Worm (Caenorhabditis elegans): ENCODE results near the gene F45D3.2.

The F45D3.2 gene

ce11 chrV:12506185-12506584, 34.7 kb upstream of the F45D3.2 start, which contains the start of gene nlp-46:
nlp-46 (minus strand) TSS chrV:12506285.
- TF ChIP-seq unc-55 (GFP tag; optimal IDR thresholded peaks at IDR 0.05), result no peak
- no peak for TF ChIP-seq elt-3 (tag; optimal IDR thresholded peaks at IDR 0.05)
- TF ChIP-seq crh-2 (tag; optimal IDR thresholded peaks at IDR 0.05), result no peak
- no peak for TF ChIP-seq ZK546.5 (tag; optimal IDR thresholded peaks at IDR 0.05)
- no peak for TF ChIP-seq ceh-16 (tag; optimal IDR thresholded peaks at IDR 0.05)
- TF ChIP-seq blmp-1 (tag; optimal IDR thresholded peaks at IDR 0.05; ENCODE audit: insufficient read depth), result no peak
- TF ChIP-seq aly-2 (tag; optimal IDR thresholded peaks at IDR 0.05), result no peak
- TF ChIP-seq nhr-25 (tag; optimal IDR thresholded peaks at IDR 0.05), result no peak
- TF ChIP-seq ztf-4 (tag; optimal IDR thresholded peaks at IDR 0.05), result no peak
- no peak for TF ChIP-seq peb-1 (tag; optimal IDR thresholded peaks at IDR 0.05)
- no peak for TF ChIP-seq nhr-12 (tag; optimal IDR thresholded peaks at IDR 0.05)
- TF ChIP-seq nhr-11 (tag; optimal IDR thresholded peaks at IDR 0.05), result no peak
- no peak for TF ChIP-seq lin-13 (GFP tag; optimal IDR thresholded peaks at IDR 0.05)
- TF ChIP-seq ama-1 (optimal IDR thresholded peaks at IDR 0.05), result no peak
- TF ChIP-seq mbf-1 (tag; optimal IDR thresholded peaks at IDR 0.05), result no peak
- no peak for TF ChIP-seq lsy-2 (tag; optimal IDR thresholded peaks at IDR 0.05)

ce11 chrV:12509922-12510582, 30.8 kb upstream of the F45D3.2 start:
- TF ChIP-seq Y55F3AM.14 (GFP tag; optimal IDR thresholded peaks at IDR 0.05), result peak; percentile 12

ce11 chrV:12511946-12512345, 28.9 kb upstream of the F45D3.2 start:
- TF ChIP-seq mbf-1 (tag; optimal IDR thresholded peaks at IDR 0.05) (no peak), fos-1 (tag; optimal IDR thresholded peaks at IDR 0.05) (peak; percentile 9), sma-3 (GFP tag; optimal IDR thresholded peaks at IDR 0.05) (no peak), lsy-2 (tag; optimal IDR thresholded peaks at IDR 0.05) (no peak), R02D3.7 (tag; optimal IDR thresholded peaks at IDR 0.05) (no peak), sma-9 (GFP tag; optimal IDR thresholded peaks at IDR 0.05) (peak; percentile 56), sma-9 (tag; optimal IDR thresholded peaks at IDR 0.05) (no peak), crh-2 (tag; optimal IDR thresholded peaks at IDR 0.05) (no peak), elt-1 (tag; optimal IDR thresholded peaks at IDR 0.05) (no peak), blmp-1 (tag; optimal IDR thresholded peaks at IDR 0.05; ENCODE audit: insufficient read depth) (no peak)

DNA sequence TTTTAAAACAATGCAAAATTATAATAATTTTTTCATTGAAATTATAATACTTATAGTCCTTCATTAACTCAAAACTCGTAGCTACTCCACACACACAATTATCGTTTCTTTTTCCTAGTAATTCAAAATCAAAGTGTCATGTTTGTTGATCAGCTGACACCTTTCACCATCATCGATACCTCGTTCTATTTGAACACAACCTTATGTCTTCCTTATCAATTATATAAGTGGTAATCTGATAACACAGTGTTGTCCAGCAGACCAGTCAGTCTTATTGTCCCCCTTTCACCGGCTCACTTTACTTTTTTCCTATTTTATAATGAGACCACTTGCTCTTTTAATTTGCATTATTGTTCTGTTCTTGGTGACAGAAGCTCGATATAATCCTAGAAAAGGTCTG, 28.1 kb upstream of the F45D3.2 start, which contains the start of the genes T28H10.2 and lgmn-1:
TSS of gene T28H10.2 (minus strand) at position 177 of the 400 bp plus-strand sequence.
TSS of gene lgmn-1 (plus strand) at position 284 of the 400 bp plus-strand sequence.
- TF ChIP-seq sma-9 (GFP tag; optimal IDR thresholded peaks at IDR 0.05) (peak; percentile 53), sma-9 (tag; optimal IDR thresholded peaks at IDR 0.05) (no peak), nhr-237 (tag; optimal IDR thresholded peaks at IDR 0.05) (no peak), gmeb-1 (tag; optimal IDR thresholded peaks at IDR 0.05) (peak; percentile 52), R02D3.7 (tag; optimal IDR thresholded peaks at IDR 0.05) (no peak), fos-1 (tag; optimal IDR thresholded peaks at IDR 0.05) (peak; percentile 69), ceh-16 (tag; optimal IDR thresholded peaks at IDR 0.05) (no peak), nhr-129 (tag; optimal IDR thresholded peaks at IDR 0.05) (peak; percentile 14), skn-1 (tag; optimal IDR thresholded peaks at IDR 0.05) (peak; percentile 46), nhr-21 (tag; optimal IDR thresholded peaks at IDR 0.05) (no peak), crh-2 (tag; optimal IDR thresholded peaks at IDR 0.05) (peak; percentile 23)

DNA sequence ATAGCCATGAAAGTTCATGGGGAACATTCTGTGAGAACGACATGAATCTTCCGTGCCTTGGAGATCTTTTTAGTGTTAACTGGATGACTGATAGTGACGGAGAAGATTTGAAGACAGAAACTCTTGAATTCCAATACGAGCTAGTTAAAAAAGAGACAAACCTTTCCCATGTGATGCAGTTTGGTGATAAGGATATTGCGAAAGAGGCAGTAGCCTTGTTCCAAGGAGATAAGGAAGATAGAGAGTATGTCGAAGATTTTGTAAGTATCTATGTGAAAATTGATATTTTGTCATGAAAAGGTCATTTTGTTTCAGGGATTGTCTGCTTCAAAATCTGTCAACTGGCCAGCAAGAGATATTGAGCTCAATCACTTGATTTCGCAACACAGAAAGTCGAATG, 26.9 kb upstream of the F45D3.2 start:
- peak; percentile 12 for TF ChIP-seq F13H6.1 (tag; optimal IDR thresholded peaks at IDR 0.05)
- TF ChIP-seq fos-1 (tag; optimal IDR thresholded peaks at IDR 0.05), result peak; percentile 2
- TF ChIP-seq sma-9 (GFP tag; optimal IDR thresholded peaks at IDR 0.05), result peak; percentile 39
- no peak for TF ChIP-seq sma-9 (tag; optimal IDR thresholded peaks at IDR 0.05)
- no peak for TF ChIP-seq nhr-21 (tag; optimal IDR thresholded peaks at IDR 0.05)
- no peak for TF ChIP-seq mbf-1 (tag; optimal IDR thresholded peaks at IDR 0.05)
- TF ChIP-seq ceh-82 (tag; optimal IDR thresholded peaks at IDR 0.05), result no peak
- no peak for TF ChIP-seq gmeb-1 (tag; optimal IDR thresholded peaks at IDR 0.05)
- TF ChIP-seq ama-1 (optimal IDR thresholded peaks at IDR 0.05), result no peak
- no peak for TF ChIP-seq nhr-23 (tag; optimal IDR thresholded peaks at IDR 0.05)

DNA sequence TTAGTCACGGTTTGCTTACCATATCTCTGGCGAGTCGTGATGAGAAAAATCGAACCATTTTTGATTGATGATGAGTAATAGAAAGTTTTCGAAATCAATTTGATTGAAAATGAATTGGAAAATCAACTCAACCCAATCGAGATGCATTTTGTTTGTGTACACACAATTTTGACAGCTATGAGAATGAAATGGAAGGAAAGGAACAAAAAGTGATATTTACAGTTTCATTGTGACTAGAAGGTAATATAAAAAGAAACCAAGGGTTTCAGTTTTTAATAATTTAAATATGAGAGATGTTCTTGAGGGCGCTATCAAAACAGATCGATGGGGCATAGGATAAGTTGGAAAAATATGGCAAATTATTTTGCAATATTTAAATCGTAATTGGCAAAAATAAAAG, 23.7 kb upstream of the F45D3.2 start, which contains the start of gene cal-1:
TSS of gene cal-1 (minus strand) at position 101 of the 400 bp plus-strand sequence.
- no peak for TF ChIP-seq egl-27 (tag; optimal IDR thresholded peaks at IDR 0.05)
- no peak for TF ChIP-seq nhr-6 (tag; optimal IDR thresholded peaks at IDR 0.05)
- TF ChIP-seq sem-4 (tag; optimal IDR thresholded peaks at IDR 0.05), result no peak
- no peak for TF ChIP-seq aly-2 (tag; optimal IDR thresholded peaks at IDR 0.05)
- no peak for TF ChIP-seq snpc-4 (tag; optimal IDR thresholded peaks at IDR 0.05)

Data from whole organism, L2 larva.